Fruit fly (Drosophila melanogaster) whole organism, larva: ENCODE results near the gene Noc1.

Experiments
- noc ChIP-seq: fragments of 200-800 bp; sonication (Bioruptor generic); optimal IDR thresholded peaks from 3 replicates; lab custom pipeline; 2019; ENCODE audit warnings: missing biosample characterization, mild to moderate bottlenecking, missing genetic modification characterization, moderate library complexity

The Noc1 gene

dm6 chr3L:11074043-11074853 is at the start of gene Noc1, which contains the start of gene Pfdn2:
TSS of gene Noc1 (plus strand) at chr3L:11074769.
TSS of gene Pfdn2 (minus strand) at chr3L:11074388.
- TF ChIP-seq noc (tag; lab: Kevin White, UChicago): no peak

dm6 chr3L:11025261-11025660 is 49.3 kb upstream of the Noc1 start, which contains the start of gene CG32079:
TSS of gene CG32079 (plus strand) at chr3L:11025561.
- TF ChIP-seq noc (tag; lab: Kevin White, UChicago): no peak

dm6 chr3L:11027279-11027678 is 47.3 kb upstream of the Noc1 start, which contains the start of gene CG32081:
TSS of gene CG32081 (plus strand) at chr3L:11027579.
- no peak for TF ChIP-seq noc (tag; lab: Kevin White, UChicago)

- TF ChIP-seq noc (tag; lab: Kevin White, UChicago): no peak
Measured at dm6 chr3L:11031784-11032183, 42.8 kb upstream of the Noc1 start.

- TF ChIP-seq noc (tag; lab: Kevin White, UChicago): no peak
Measured at dm6 chr3L:11033327-11033975, 41.1 kb upstream of the Noc1 start.

- no peak for TF ChIP-seq noc (tag; lab: Kevin White, UChicago)
Measured at dm6 chr3L:11035039-11035438, 39.5 kb upstream of the Noc1 start.

- TF ChIP-seq noc (tag; lab: Kevin White, UChicago): no peak
Measured at dm6 chr3L:11041193-11041592, 33.4 kb upstream of the Noc1 start.

- no peak for TF ChIP-seq noc (tag; lab: Kevin White, UChicago)
Measured at dm6 chr3L:11043650-11044049, 30.9 kb upstream of the Noc1 start.

dm6 chr3L:11045009-11045408 is 29.6 kb upstream of the Noc1 start:
- TF ChIP-seq noc (tag; lab: Kevin White, UChicago): no peak

- no peak for TF ChIP-seq noc (tag; lab: Kevin White, UChicago)
Measured at dm6 chr3L:11046559-11046958, 28.0 kb upstream of the Noc1 start.

dm6 chr3L:11047877-11048276 is 26.7 kb upstream of the Noc1 start:
- TF ChIP-seq noc (tag; lab: Kevin White, UChicago): no peak

- TF ChIP-seq noc (tag; lab: Kevin White, UChicago): peak; percentile 26
Measured at dm6 chr3L:11049414-11049813, 25.2 kb upstream of the Noc1 start.

dm6 chr3L:11051271-11051670 is 23.3 kb upstream of the Noc1 start, which contains the start of gene CG43693:
TSS of gene CG43693 (minus strand) at chr3L:11051371.
- TF ChIP-seq noc (tag; lab: Kevin White, UChicago): no peak

dm6 chr3L:11052760-11053259 is 21.8 kb upstream of the Noc1 start:
- no peak for TF ChIP-seq noc (tag; lab: Kevin White, UChicago)

- no peak for TF ChIP-seq noc (tag; lab: Kevin White, UChicago)
Measured at dm6 chr3L:11053843-11054242, 20.7 kb upstream of the Noc1 start, which contains the start of gene CG7888. TSS of gene CG7888 (plus strand) at chr3L:11054035.

- peak; percentile 83 for TF ChIP-seq noc (tag; lab: Kevin White, UChicago)
Measured at dm6 chr3L:11061200-11061599, 13.4 kb upstream of the Noc1 start, which contains the start of the genes CG6321 and Blos2. TSS of gene CG6321 (minus strand) at chr3L:11061224. TSS of gene Blos2 (plus strand) at chr3L:11061571.
